Fruit fly (Drosophila melanogaster): Measurements from ENCODE around the gene CG42331.

- TF ChIP-seq Dll (optimal IDR thresholded peaks at IDR 0.05) (no peak), usp (GFP tag; optimal IDR thresholded peaks at IDR 0.05) (no peak), psq (optimal IDR thresholded peaks at IDR 0.05) (no peak), EcR (GFP tag; optimal IDR thresholded peaks at IDR 0.05) (no peak), CG8478 (optimal IDR thresholded peaks at IDR 0.05) (no peak)
Observed at dm6 chr3R:24833652-24834051, 61.7 kb downstream of the CG42331 start, which contains the start of gene sosie.
